Fruit fly (Drosophila melanogaster): ENCODE data around the gene CG8028.

The CG8028 gene

dm6 chrX:19248426-19249217 lies 31.5 kb downstream of the CG8028 start, which contains the start of gene Hs3st-B:
Hs3st-B (plus strand) TSS chrX:19248639.
- TF ChIP-seq CTCF (optimal IDR thresholded peaks at IDR 0.05): no peak
- no peak for TF ChIP-seq CG8478 (optimal IDR thresholded peaks at IDR 0.05)

dm6 chrX:19247200-19248052 lies 32.7 kb downstream of the CG8028 start, which contains the start of gene CG7992:
CG7992 (minus strand) TSS chrX:19247250.
- TF ChIP-seq CG8478 (optimal IDR thresholded peaks at IDR 0.05) (no peak), CTCF (optimal IDR thresholded peaks at IDR 0.05) (no peak)

- no peak for TF ChIP-seq CTCF (optimal IDR thresholded peaks at IDR 0.05)
- no peak for TF ChIP-seq CG8478 (optimal IDR thresholded peaks at IDR 0.05)
Measured at dm6 chrX:19243379-19243834, 36.7 kb downstream of the CG8028 start, which contains the start of gene CG7889. CG7889 (plus strand) TSS chrX:19243631.

- TF ChIP-seq CG8478 (optimal IDR thresholded peaks at IDR 0.05): no peak
- TF ChIP-seq CTCF (optimal IDR thresholded peaks at IDR 0.05): peak; percentile 31 to 42
Measured at dm6 chrX:19241790-19242373, 38.3 kb downstream of the CG8028 start, which contains the start of gene CG14196. CG14196 (minus strand) TSS chrX:19241840.

- no peak for TF ChIP-seq CTCF (optimal IDR thresholded peaks at IDR 0.05)
- TF ChIP-seq CG8478 (optimal IDR thresholded peaks at IDR 0.05): no peak
Measured at dm6 chrX:19240230-19240839, 39.8 kb downstream of the CG8028 start.

dm6 chrX:19239365-19239764 lies 40.8 kb downstream of the CG8028 start:
- TF ChIP-seq CTCF (optimal IDR thresholded peaks at IDR 0.05) (no peak), CG8478 (optimal IDR thresholded peaks at IDR 0.05) (no peak)

dm6 chrX:19238613-19239012 lies 41.5 kb downstream of the CG8028 start:
- no peak for TF ChIP-seq CG8478 (optimal IDR thresholded peaks at IDR 0.05)
- no peak for TF ChIP-seq CTCF (optimal IDR thresholded peaks at IDR 0.05)

dm6 chrX:19229855-19230433 lies 50.2 kb downstream of the CG8028 start:
- TF ChIP-seq CTCF (optimal IDR thresholded peaks at IDR 0.05): no peak
- TF ChIP-seq CG8478 (optimal IDR thresholded peaks at IDR 0.05): no peak

Data from S2 (cell line).